Worm (Caenorhabditis elegans) whole organism, mixed stage, embryonic: ENCODE results near the gene zer-1.

ENCODE experiments used
- M03D4.4 ChIP-seq: sonication (generic microtip); optimal IDR thresholded peaks from 2 replicates; lab custom pipeline; 2017; ENCODE audit warnings: mild to moderate bottlenecking, missing genetic modification characterization, missing compliant biosample characterization
- bed-3 ChIP-seq: fragments of 200-800 bp; sonication (Bioruptor generic); optimal IDR thresholded peaks from 3 replicates; lab custom pipeline; 2018; ENCODE audit warnings: mild to moderate bottlenecking, missing genetic modification characterization, moderate library complexity, missing compliant biosample characterization
- blmp-1 ChIP-seq: fragments of 150-350 bp; optimal IDR thresholded peaks from 2 replicates; lab custom pipeline; 2014; ENCODE audit warnings: missing biosample characterization, missing genetic modification characterization
- ceh-39 ChIP-seq: fragments of 150-350 bp; optimal IDR thresholded peaks from 2 replicates; lab custom pipeline; 2014; ENCODE audit warnings: missing biosample characterization, missing genetic modification characterization
- ceh-43 ChIP-seq: fragments of 200-800 bp; sonication (Bioruptor generic); optimal IDR thresholded peaks from 2 replicates; lab custom pipeline; 2018; ENCODE audit warnings: mild to moderate bottlenecking, missing genetic modification characterization, moderate library complexity, missing compliant biosample characterization
- ceh-83 ChIP-seq: fragments of 200-800 bp; sonication (Bioruptor generic); optimal IDR thresholded peaks from 2 replicates; lab custom pipeline; 2018; ENCODE audit warnings: mild to moderate bottlenecking, missing genetic modification characterization, missing compliant biosample characterization
- ces-1 ChIP-seq: fragments of 150-350 bp; optimal IDR thresholded peaks from 2 replicates; lab custom pipeline; 2014; ENCODE audit warnings: missing biosample characterization, missing genetic modification reagents, missing genetic modification characterization
- cnd-1 ChIP-seq: fragments of 200-800 bp; sonication (Bioruptor generic); optimal IDR thresholded peaks from 2 replicates; lab custom pipeline; 2018; ENCODE audit warnings: mild to moderate bottlenecking, missing genetic modification characterization, missing compliant biosample characterization
- drap-1 ChIP-seq: fragments of 200-800 bp; sonication (Bioruptor generic); optimal IDR thresholded peaks from 3 replicates; lab custom pipeline; 2018; ENCODE audit warnings: mild to moderate bottlenecking, missing genetic modification characterization, missing compliant biosample characterization
- elt-1 ChIP-seq: sonication (generic microtip); optimal IDR thresholded peaks from 2 replicates; lab custom pipeline; 2017; ENCODE audit warnings: missing genetic modification characterization, mild to moderate bottlenecking, missing compliant biosample characterization, antibody characterized with exemption, moderate library complexity, borderline replicate concordance; ENCODE audit not compliant: insufficient read depth
- elt-3 ChIP-seq: fragments of 150-350 bp; optimal IDR thresholded peaks from 2 replicates; lab custom pipeline; 2014; ENCODE audit warnings: missing biosample characterization, missing genetic modification characterization
- flh-1 ChIP-seq: fragments of 200-800 bp; sonication (Bioruptor generic); optimal IDR thresholded peaks from 2 replicates; lab custom pipeline; 2018; ENCODE audit warnings: mild to moderate bottlenecking, missing genetic modification characterization, moderate library complexity, missing compliant biosample characterization
- ham-2 ChIP-seq: fragments of 200-800 bp; sonication (Bioruptor generic); optimal IDR thresholded peaks from 2 replicates; lab custom pipeline; 2018; ENCODE audit warnings: mild to moderate bottlenecking, missing genetic modification characterization, missing compliant biosample characterization
- hlh-1 ChIP-seq: fragments of 150-350 bp; optimal IDR thresholded peaks from 2 replicates; lab custom pipeline; 2014; ENCODE audit warnings: missing biosample characterization, missing genetic modification reagents, missing genetic modification characterization
- lin-13 ChIP-seq: fragments of 150-350 bp; optimal IDR thresholded peaks from 2 replicates; lab custom pipeline; 2014; ENCODE audit warnings: missing biosample characterization, missing genetic modification characterization
- lin-32 ChIP-seq: fragments of 200-800 bp; sonication (Bioruptor generic); optimal IDR thresholded peaks from 2 replicates; lab custom pipeline; 2018; ENCODE audit warnings: mild to moderate bottlenecking, missing genetic modification characterization, missing compliant biosample characterization
- lsy-2 ChIP-seq: fragments of 150-350 bp; optimal IDR thresholded peaks from 2 replicates; lab custom pipeline; 2014; ENCODE audit warnings: missing biosample characterization, missing genetic modification characterization
- mab-5 ChIP-seq: fragments of 150-350 bp; optimal IDR thresholded peaks from 2 replicates; lab custom pipeline; 2014; ENCODE audit warnings: missing biosample characterization, missing genetic modification characterization
- mep-1 ChIP-seq: fragments of 150-350 bp; optimal IDR thresholded peaks from 2 replicates; lab custom pipeline; 2017; ENCODE audit warnings: missing biosample characterization, missing genetic modification reagents, missing genetic modification characterization, inconsistent platforms
- mls-2 ChIP-seq: sonication (generic microtip); optimal IDR thresholded peaks from 2 replicates; lab custom pipeline; 2016; ENCODE audit warnings: mild to moderate bottlenecking, missing genetic modification characterization, moderate library complexity, missing compliant biosample characterization
- nhr-12 ChIP-seq: fragments of 150-350 bp; optimal IDR thresholded peaks from 2 replicates; lab custom pipeline; 2014; ENCODE audit warnings: missing biosample characterization, missing genetic modification characterization
- nhr-2 ChIP-seq: fragments of 150-350 bp; optimal IDR thresholded peaks from 2 replicates; lab custom pipeline; 2014; ENCODE audit warnings: missing biosample characterization, missing genetic modification characterization
- nhr-237 ChIP-seq: fragments of 150-350 bp; optimal IDR thresholded peaks from 2 replicates; lab custom pipeline; 2014; ENCODE audit warnings: missing biosample characterization, missing genetic modification characterization
- nhr-28 ChIP-seq: fragments of 150-350 bp; optimal IDR thresholded peaks from 2 replicates; lab custom pipeline; 2014; ENCODE audit warnings: missing biosample characterization, missing genetic modification characterization
- nhr-76 ChIP-seq: sonication (generic microtip); optimal IDR thresholded peaks from 2 replicates; lab custom pipeline; 2017; ENCODE audit warnings: missing biosample characterization, missing genetic modification characterization
- pha-4 ChIP-seq: fragments of 150-350 bp; optimal IDR thresholded peaks from 2 replicates; lab custom pipeline; 2018; ENCODE audit warnings: missing biosample characterization, missing genetic modification reagents, missing genetic modification characterization
- sem-2 ChIP-seq: fragments of 200-800 bp; sonication (Bioruptor generic); optimal IDR thresholded peaks from 2 replicates; lab custom pipeline; 2018; ENCODE audit warnings: mild to moderate bottlenecking, missing genetic modification characterization, missing compliant biosample characterization
- snpc-4 ChIP-seq: fragments of 150-350 bp; optimal IDR thresholded peaks from 2 replicates; lab custom pipeline; 2014; ENCODE audit warnings: missing biosample characterization, missing genetic modification characterization
- sptf-1 ChIP-seq: sonication (generic microtip); optimal IDR thresholded peaks from 2 replicates; lab custom pipeline; 2017; ENCODE audit warnings: mild to moderate bottlenecking, missing genetic modification characterization, moderate library complexity, missing compliant biosample characterization
- tbx-8 ChIP-seq: fragments of 200-800 bp; sonication (Bioruptor generic); optimal IDR thresholded peaks from 2 replicates; lab custom pipeline; 2018; ENCODE audit warnings: mild to moderate bottlenecking, missing genetic modification characterization, moderate library complexity, missing compliant biosample characterization
- unc-120 ChIP-seq: sonication (generic microtip); optimal IDR thresholded peaks from 2 replicates; lab custom pipeline; 2017; ENCODE audit warnings: missing genetic modification characterization, missing compliant biosample characterization; ENCODE audit not compliant: poor library complexity, severe bottlenecking
- unc-39 ChIP-seq: fragments of 150-350 bp; optimal IDR thresholded peaks from 2 replicates; lab custom pipeline; 2014; ENCODE audit warnings: missing biosample characterization, missing genetic modification characterization
- unc-62 ChIP-seq: fragments of 150-350 bp; optimal IDR thresholded peaks from 2 replicates; lab custom pipeline; 2014; ENCODE audit warnings: missing biosample characterization, missing genetic modification reagents, missing genetic modification characterization
- zip-8 ChIP-seq: fragments of 150-350 bp; optimal IDR thresholded peaks from 2 replicates; lab custom pipeline; 2014; ENCODE audit warnings: missing biosample characterization, missing genetic modification characterization
- ztf-11 ChIP-seq: fragments of 150-350 bp; optimal IDR thresholded peaks from 2 replicates; lab custom pipeline; 2014; ENCODE audit warnings: missing biosample characterization, missing genetic modification characterization

zer-1 gene

ce11 chrIII:916897-917296, 30.3 kb upstream of the zer-1 start, which contains the start of gene idpp-13:
idpp-13 (minus strand) TSS chrIII:916997.
- no peak for TF ChIP-seq tbx-8
- no peak for TF ChIP-seq ceh-39 (tag; lab: Kevin White, UChicago)
- no peak for TF ChIP-seq flh-1 (GFP tag; lab: Kevin White, UChicago)
- TF ChIP-seq ham-2 (GFP tag; lab: Kevin White, UChicago): no peak
- TF ChIP-seq, all 35 proteins: peak for 0

ce11 chrIII:910540-911311, 24.1 kb upstream of the zer-1 start, which contains the start of the genes F23H11.5 and bra-2:
F23H11.5 (minus strand) TSS chrIII:910590.
bra-2 (plus strand) TSS chrIII:911261.
- TF ChIP-seq snpc-4 (tag; lab: Kevin White, UChicago) (no peak), cnd-1 (tag; lab: Kevin White, UChicago) (no peak), ztf-11 (tag; lab: Kevin White, UChicago) (no peak), hlh-1 (tag; lab: Kevin White, UChicago) (no peak), ceh-39 (tag; lab: Kevin White, UChicago) (peak; percentile 6), M03D4.4 (tag; lab: Kevin White, UChicago) (no peak), tbx-8 (no peak), nhr-237 (no peak), lin-32 (no peak), mls-2 (no peak), unc-62 (GFP tag; lab: Kevin White, UChicago) (no peak), mep-1 (tag; lab: Kevin White, UChicago) (no peak), sptf-1 (tag; lab: Kevin White, UChicago) (no peak), blmp-1 (no peak), drap-1 (GFP tag; lab: Kevin White, UChicago) (no peak), pha-4 (tag; lab: Kevin White, UChicago) (peak; percentile 22), lsy-2 (tag; lab: Kevin White, UChicago) (peak; percentile 80), ceh-43 (no peak), zip-8 (peak; percentile 92), ham-2 (GFP tag; lab: Kevin White, UChicago) (no peak), elt-3 (tag; lab: Kevin White, UChicago) (no peak), nhr-2 (no peak), nhr-28 (tag; lab: Kevin White, UChicago) (no peak), unc-120 (tag; lab: Kevin White, UChicago) (no peak), bed-3 (no peak), unc-39 (no peak), sem-2 (no peak), nhr-76 (tag; lab: Kevin White, UChicago) (no peak), nhr-12 (tag; lab: Kevin White, UChicago) (no peak), elt-1 (peak; percentile 26), ceh-83 (GFP tag; lab: Kevin White, UChicago) (no peak), ces-1 (GFP tag; lab: Kevin White, UChicago) (peak; percentile 28), mab-5 (no peak), lin-13 (tag; lab: Kevin White, UChicago) (no peak), flh-1 (GFP tag; lab: Kevin White, UChicago) (no peak)
- TF ChIP-seq, all 35 proteins: peak for 6

ce11 chrIII:909540-909939, 22.9 kb upstream of the zer-1 start, which contains the start of gene crls-1:
crls-1 (minus strand) TSS chrIII:909902.
- TF ChIP-seq ham-2 (GFP tag; lab: Kevin White, UChicago) (no peak), ceh-83 (GFP tag; lab: Kevin White, UChicago) (no peak), pha-4 (tag; lab: Kevin White, UChicago) (no peak), nhr-237 (no peak), ceh-43 (no peak), elt-3 (tag; lab: Kevin White, UChicago) (no peak), mab-5 (no peak), bed-3 (no peak), cnd-1 (tag; lab: Kevin White, UChicago) (no peak), flh-1 (GFP tag; lab: Kevin White, UChicago) (no peak), sem-2 (no peak), blmp-1 (no peak), zip-8 (no peak), lsy-2 (tag; lab: Kevin White, UChicago) (no peak), lin-32 (no peak), sptf-1 (tag; lab: Kevin White, UChicago) (no peak)
